Worm (Caenorhabditis elegans) whole organism, L3 larva: ENCODE data around the gene ric-7.

Experiments
- R02D3.7 ChIP-seq: fragments of 150-350 bp; optimal IDR thresholded peaks from 2 replicates; lab custom pipeline; 2014; ENCODE audit warnings: missing biosample characterization, missing genetic modification characterization
- ZK546.5 ChIP-seq: sonication (generic microtip); optimal IDR thresholded peaks from 2 replicates; lab custom pipeline; 2017; ENCODE audit warnings: missing biosample characterization, missing genetic modification characterization
- aly-2 ChIP-seq: fragments of 150-350 bp; optimal IDR thresholded peaks from 2 replicates; lab custom pipeline; 2014; ENCODE audit warnings: missing biosample characterization, missing genetic modification characterization
- ama-1 ChIP-seq: fragments of 150-350 bp; optimal IDR thresholded peaks from 2 replicates; lab custom pipeline; 2018
- ceh-16 ChIP-seq: sonication (generic microtip); optimal IDR thresholded peaks from 2 replicates; lab custom pipeline; 2017; ENCODE audit warnings: missing biosample characterization, missing genetic modification characterization
- ceh-28 ChIP-seq: fragments of 150-350 bp; optimal IDR thresholded peaks from 2 replicates; lab custom pipeline; 2014; ENCODE audit warnings: missing biosample characterization, missing genetic modification reagents, missing genetic modification characterization
- ceh-82 ChIP-seq: fragments of 150-350 bp; optimal IDR thresholded peaks from 2 replicates; lab custom pipeline; 2014; ENCODE audit warnings: missing biosample characterization, missing genetic modification characterization
- ceh-9 ChIP-seq: sonication (generic microtip); optimal IDR thresholded peaks from 2 replicates; lab custom pipeline; 2018; ENCODE audit warnings: missing biosample characterization, missing genetic modification characterization
- daf-12 ChIP-seq: fragments of 150-350 bp; optimal IDR thresholded peaks from 2 replicates; lab custom pipeline; 2014; ENCODE audit warnings: missing biosample characterization, missing genetic modification reagents, missing genetic modification characterization
- egl-5 ChIP-seq: fragments of 150-350 bp; optimal IDR thresholded peaks from 2 replicates; lab custom pipeline; 2017; ENCODE audit warnings: missing biosample characterization, missing genetic modification reagents, missing genetic modification characterization, inconsistent platforms
- elt-1 ChIP-seq: fragments of 150-350 bp; optimal IDR thresholded peaks from 2 replicates; lab custom pipeline; 2014; ENCODE audit warnings: missing biosample characterization, missing genetic modification characterization
- elt-2 ChIP-seq: sonication (generic microtip); optimal IDR thresholded peaks from 2 replicates; lab custom pipeline; 2016; ENCODE audit warnings: missing genetic modification reagents, mild to moderate bottlenecking, missing genetic modification characterization, missing compliant biosample characterization
- elt-3 ChIP-seq, 3 experiments: fragments of 150-350 bp in 1 of 3; sonication (generic microtip) in 2 of 3; optimal IDR thresholded peaks; 2 replicates in 2 of 3; 4 replicates in 1 of 3; lab custom pipeline; 2014 to 2017; ENCODE audit warnings: missing biosample characterization in 3 of 3, missing genetic modification characterization in 3 of 3
- eor-1 ChIP-seq, 2 experiments: fragments of 150-350 bp; optimal IDR thresholded peaks; 2 replicates each; lab custom pipeline; 2014 to 2018; ENCODE audit warnings: missing biosample characterization in 2 of 2, missing genetic modification characterization in 2 of 2
- fos-1 ChIP-seq: fragments of 150-350 bp; optimal IDR thresholded peaks from 2 replicates; lab custom pipeline; 2014; ENCODE audit warnings: missing biosample characterization, missing genetic modification characterization
- hmg-11 ChIP-seq: sonication (generic microtip); optimal IDR thresholded peaks from 2 replicates; lab custom pipeline; 2016; ENCODE audit warnings: missing genetic modification characterization, missing compliant biosample characterization
- jun-1 ChIP-seq: fragments of 150-350 bp; optimal IDR thresholded peaks from 2 replicates; lab custom pipeline; 2014; ENCODE audit warnings: missing biosample characterization, missing genetic modification reagents, missing genetic modification characterization
- lin-15B ChIP-seq: fragments of 150-350 bp; optimal IDR thresholded peaks from 2 replicates; lab custom pipeline; 2014; ENCODE audit warnings: missing biosample characterization, missing genetic modification characterization
- lin-39 ChIP-seq: fragments of 150-350 bp; optimal IDR thresholded peaks from 2 replicates; lab custom pipeline; 2018; ENCODE audit warnings: missing biosample characterization, missing genetic modification reagents, missing genetic modification characterization
- lsy-12 ChIP-seq: sonication (generic microtip); optimal IDR thresholded peaks from 2 replicates; lab custom pipeline; 2016; ENCODE audit warnings: mild to moderate bottlenecking, missing genetic modification characterization, missing compliant biosample characterization
- mdl-1 ChIP-seq: fragments of 150-350 bp; optimal IDR thresholded peaks from 2 replicates; lab custom pipeline; 2014; ENCODE audit warnings: missing biosample characterization, missing genetic modification characterization
- mml-1 ChIP-seq: fragments of 150-350 bp; sonication (generic microtip); optimal IDR thresholded peaks from 3 replicates; lab custom pipeline; 2014; ENCODE audit warnings: missing biosample characterization, missing genetic modification characterization
- nfya-1 ChIP-seq: sonication (generic microtip); optimal IDR thresholded peaks from 2 replicates; lab custom pipeline; 2017; ENCODE audit warnings: missing genetic modification characterization, mild to moderate bottlenecking, missing compliant biosample characterization, antibody characterized with exemption, moderate library complexity; ENCODE audit not compliant: insufficient read depth
- nhr-11 ChIP-seq: fragments of 150-350 bp; optimal IDR thresholded peaks from 2 replicates; lab custom pipeline; 2014; ENCODE audit warnings: missing biosample characterization, missing genetic modification characterization
- nhr-12 ChIP-seq: fragments of 150-350 bp; optimal IDR thresholded peaks from 2 replicates; lab custom pipeline; 2014; ENCODE audit warnings: missing biosample characterization, missing genetic modification characterization
- nhr-23 ChIP-seq: fragments of 150-350 bp; optimal IDR thresholded peaks from 2 replicates; lab custom pipeline; 2014; ENCODE audit warnings: missing biosample characterization, missing genetic modification reagents, missing genetic modification characterization
- nhr-25 ChIP-seq: sonication (generic microtip); optimal IDR thresholded peaks from 2 replicates; lab custom pipeline; 2017; ENCODE audit warnings: missing biosample characterization, missing genetic modification characterization
- nhr-43 ChIP-seq: sonication (generic microtip); optimal IDR thresholded peaks from 2 replicates; lab custom pipeline; 2016; ENCODE audit warnings: mild to moderate bottlenecking, missing genetic modification characterization, missing compliant biosample characterization; ENCODE audit not compliant: poor library complexity, severe bottlenecking
- nhr-67 ChIP-seq: fragments of 150-350 bp; optimal IDR thresholded peaks from 2 replicates; lab custom pipeline; 2014; ENCODE audit warnings: missing biosample characterization, missing genetic modification characterization
- nhr-76 ChIP-seq: fragments of 150-350 bp; sonication (generic microtip); optimal IDR thresholded peaks from 5 replicates; lab custom pipeline; 2014; ENCODE audit warnings: missing biosample characterization, missing genetic modification characterization
- nhr-77 ChIP-seq: fragments of 150-350 bp; optimal IDR thresholded peaks from 2 replicates; lab custom pipeline; 2014; ENCODE audit warnings: missing biosample characterization, missing genetic modification characterization
- pha-4 ChIP-seq: fragments of 150-350 bp; optimal IDR thresholded peaks from 2 replicates; lab custom pipeline; 2014; ENCODE audit warnings: missing biosample characterization, missing genetic modification reagents, missing genetic modification characterization
- pqm-1 ChIP-seq: fragments of 150-350 bp; optimal IDR thresholded peaks from 2 replicates; lab custom pipeline; 2017; ENCODE audit warnings: missing biosample characterization, missing genetic modification characterization, inconsistent platforms
- sea-2 ChIP-seq: fragments of 150-350 bp; sonication (generic microtip); optimal IDR thresholded peaks from 4 replicates; lab custom pipeline; 2014; ENCODE audit warnings: missing biosample characterization, missing genetic modification reagents, missing genetic modification characterization
- snpc-4 ChIP-seq: fragments of 150-350 bp; optimal IDR thresholded peaks from 2 replicates; lab custom pipeline; 2014; ENCODE audit warnings: missing biosample characterization, missing genetic modification characterization
- unc-39 ChIP-seq: sonication (generic microtip); optimal IDR thresholded peaks from 4 replicates; lab custom pipeline; 2017; ENCODE audit warnings: missing biosample characterization, missing genetic modification characterization
- unc-62 ChIP-seq: fragments of 150-350 bp; sonication (generic microtip); optimal IDR thresholded peaks from 4 replicates; lab custom pipeline; 2014; ENCODE audit warnings: missing biosample characterization, missing genetic modification reagents, missing genetic modification characterization
- ztf-11 ChIP-seq: fragments of 150-350 bp; optimal IDR thresholded peaks from 2 replicates; lab custom pipeline; 2014; ENCODE audit warnings: missing biosample characterization, missing genetic modification characterization
- ztf-4 ChIP-seq: fragments of 150-350 bp; optimal IDR thresholded peaks from 2 replicates; lab custom pipeline; 2014; ENCODE audit warnings: missing biosample characterization, missing genetic modification characterization

Gene ric-7

DNA sequence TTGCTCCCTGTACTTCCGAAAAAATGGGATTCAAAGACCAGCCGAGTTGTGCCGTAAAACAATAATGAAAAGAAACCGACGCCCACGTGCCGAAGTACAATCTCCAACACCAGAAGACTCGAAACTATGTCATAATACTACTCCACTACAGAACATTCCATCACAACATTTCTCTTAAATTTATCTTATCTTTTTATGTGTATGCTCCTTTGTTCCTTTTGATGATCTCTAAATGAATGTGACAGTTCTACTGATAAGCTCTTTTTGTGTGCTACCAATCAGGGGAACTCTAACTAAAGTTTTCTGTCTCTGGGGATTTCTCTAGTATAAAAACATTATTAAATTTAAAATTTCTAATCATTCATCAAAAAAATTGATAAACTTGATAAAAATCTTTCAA is 18.9 kb downstream of the ric-7 start:
- TF ChIP-seq elt-2 (tag; lab: Kevin White, UChicago) = peak; percentile 96
- no peak for TF ChIP-seq snpc-4 (tag; lab: Kevin White, UChicago)
- TF ChIP-seq mml-1 (tag; lab: Kevin White, UChicago) = no peak
- peak; percentile 37 for TF ChIP-seq nfya-1 (tag; lab: Kevin White, UChicago)
- TF ChIP-seq jun-1 (tag; lab: Kevin White, UChicago) = peak; percentile 30
- no peak for TF ChIP-seq unc-62 (GFP tag; lab: Kevin White, UChicago)
- TF ChIP-seq aly-2 = no peak
- no peak for TF ChIP-seq fos-1
- TF ChIP-seq eor-1 (tag; optimal IDR thresholded peaks at IDR 0.05; lab: Kevin White, UChicago) = no peak
- TF ChIP-seq R02D3.7 = no peak
- peak; percentile 47 for TF ChIP-seq pqm-1 (tag; lab: Kevin White, UChicago)
- TF ChIP-seq ceh-9 (tag; lab: Kevin White, UChicago) = no peak
- TF ChIP-seq ztf-4 (tag; lab: Kevin White, UChicago) = no peak
- peak; percentile 45 for TF ChIP-seq lsy-12 (tag; lab: Kevin White, UChicago)
- peak; percentile 41 for TF ChIP-seq pha-4 (tag; lab: Kevin White, UChicago)
- no peak for TF ChIP-seq ZK546.5 (tag; lab: Kevin White, UChicago)
- no peak for TF ChIP-seq daf-12 (tag; lab: Kevin White, UChicago)

DNA sequence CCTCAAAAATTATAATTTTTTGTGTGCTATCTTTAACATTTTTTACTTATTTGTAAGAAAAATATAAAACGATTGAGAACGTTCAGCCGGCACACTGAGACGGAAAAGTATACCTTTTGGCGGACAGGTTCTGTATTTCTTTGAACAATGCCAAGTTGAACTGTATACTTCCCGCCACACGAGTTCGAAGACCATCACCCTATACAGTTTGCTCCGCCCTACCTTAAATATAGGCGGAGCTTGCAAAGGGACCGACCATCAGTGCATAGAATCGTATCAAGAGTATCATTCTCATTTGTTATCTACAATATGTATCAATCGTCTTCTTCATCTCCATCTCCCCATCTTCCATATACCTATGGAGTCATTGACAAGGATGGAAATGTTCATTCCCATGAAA is 20.9 kb downstream of the ric-7 start, which contains the start of gene end-1:
TSS of gene end-1 (plus strand) at position 301 of the 400 bp plus-strand sequence.
- no peak for TF ChIP-seq elt-1 (tag; lab: Kevin White, UChicago)
- TF ChIP-seq egl-5 (tag; lab: Kevin White, UChicago) = no peak
- no peak for TF ChIP-seq eor-1 (tag; optimal IDR thresholded peaks at IDR 0.05; lab: Kevin White, UChicago)
- TF ChIP-seq mdl-1 (tag; lab: Kevin White, UChicago) = no peak
- no peak for TF ChIP-seq lin-39 (tag; lab: Kevin White, UChicago)
- TF ChIP-seq ZK546.5 (tag; lab: Kevin White, UChicago) = no peak
- no peak for TF ChIP-seq unc-39 (tag; lab: Kevin White, UChicago)
- TF ChIP-seq ceh-28 = no peak
- TF ChIP-seq nhr-67 (tag; lab: Kevin White, UChicago) = no peak
- TF ChIP-seq pqm-1 (tag; lab: Kevin White, UChicago) = no peak

DNA sequence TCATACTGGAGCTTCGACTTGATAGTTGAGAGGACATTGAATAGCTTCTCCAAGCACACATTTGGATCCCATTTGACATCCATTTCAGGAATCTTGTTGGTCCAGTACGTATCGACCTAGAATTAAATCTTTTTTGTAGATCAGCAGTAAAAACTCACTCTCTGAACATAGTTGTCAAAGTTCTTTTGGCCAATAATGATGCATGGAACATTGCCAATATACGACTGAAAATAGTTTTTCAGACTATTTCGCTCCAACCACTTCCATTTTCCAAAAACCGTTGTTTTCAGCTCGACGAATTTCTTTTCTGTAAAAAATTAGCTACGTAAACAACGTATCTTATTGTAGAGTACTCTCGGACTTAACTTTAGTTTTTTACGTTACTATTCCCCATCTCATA is 24.0 kb downstream of the ric-7 start:
- TF ChIP-seq ama-1 (lab: Kevin White, UChicago) = no peak

DNA sequence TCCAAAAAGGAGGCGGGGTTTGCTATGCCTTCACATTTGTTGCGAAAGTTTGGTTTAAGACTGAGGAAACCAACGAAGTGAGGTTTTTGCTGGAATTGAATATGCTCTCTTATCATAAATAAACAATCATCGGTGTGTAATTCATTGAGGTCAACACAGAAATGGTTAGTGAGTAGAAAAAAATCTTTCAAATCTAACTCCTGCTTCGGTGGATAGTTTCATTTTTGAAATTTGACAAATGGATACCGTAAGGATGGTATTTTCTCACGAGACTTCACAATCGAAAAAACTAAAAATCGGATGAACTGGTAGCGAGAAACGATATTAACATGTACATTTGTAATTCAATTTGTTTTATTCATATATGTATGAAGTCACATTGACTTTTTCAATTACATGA is 24.9 kb downstream of the ric-7 start, which contains the start of gene eol-1:
TSS of gene eol-1 (minus strand) at position 101 of the 400 bp plus-strand sequence.
- TF ChIP-seq nfya-1 (tag; lab: Kevin White, UChicago) (no peak), R02D3.7 (no peak), mml-1 (tag; lab: Kevin White, UChicago) (no peak), lin-15B (tag; lab: Kevin White, UChicago) (no peak), nhr-76 (tag; lab: Kevin White, UChicago) (no peak), nhr-77 (tag; lab: Kevin White, UChicago) (no peak), elt-2 (tag; lab: Kevin White, UChicago) (no peak), nhr-23 (no peak)

DNA sequence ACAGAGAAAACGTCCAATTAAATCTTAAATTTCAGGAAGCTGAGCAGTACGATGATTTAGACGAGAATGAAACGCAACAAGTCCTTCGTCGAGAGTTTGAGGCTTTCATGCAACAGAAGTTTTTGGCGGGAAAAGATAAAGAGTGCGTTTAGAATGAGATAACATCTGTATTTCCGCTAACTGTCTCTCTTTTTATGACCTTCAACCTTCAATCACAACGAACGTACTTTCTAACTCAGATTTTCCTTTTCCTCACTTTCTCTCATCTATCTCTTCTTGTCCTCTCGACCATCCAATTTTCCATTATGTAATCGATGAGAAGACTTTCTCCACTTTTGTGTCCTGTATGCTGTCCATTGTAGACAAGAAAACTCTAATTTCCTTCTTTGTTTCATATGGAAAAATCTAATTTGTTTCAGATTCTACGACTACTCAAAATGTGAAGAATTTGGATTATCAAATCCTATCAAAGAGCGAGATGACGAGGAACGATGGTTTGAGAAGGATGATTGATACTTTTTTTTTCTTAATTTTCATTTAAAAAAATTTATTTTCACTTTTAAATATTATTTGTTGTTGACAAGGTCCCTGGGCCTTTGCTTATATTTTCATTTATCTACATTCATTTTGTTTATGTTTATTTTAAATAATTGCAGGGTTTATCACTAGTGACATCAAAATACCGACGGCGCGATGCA is 42.3 kb downstream of the ric-7 start, which contains the start of gene sao-1:
TSS of gene sao-1 (plus strand) at position 648 of the 698 bp plus-strand sequence.
- TF ChIP-seq hmg-11 (no peak), lin-15B (tag; lab: Kevin White, UChicago) (no peak), elt-1 (tag; lab: Kevin White, UChicago) (peak; percentile 67), nhr-25 (tag; lab: Kevin White, UChicago) (peak; percentile 75)
- TF ChIP-seq, all 47 proteins: peak for 2

DNA sequence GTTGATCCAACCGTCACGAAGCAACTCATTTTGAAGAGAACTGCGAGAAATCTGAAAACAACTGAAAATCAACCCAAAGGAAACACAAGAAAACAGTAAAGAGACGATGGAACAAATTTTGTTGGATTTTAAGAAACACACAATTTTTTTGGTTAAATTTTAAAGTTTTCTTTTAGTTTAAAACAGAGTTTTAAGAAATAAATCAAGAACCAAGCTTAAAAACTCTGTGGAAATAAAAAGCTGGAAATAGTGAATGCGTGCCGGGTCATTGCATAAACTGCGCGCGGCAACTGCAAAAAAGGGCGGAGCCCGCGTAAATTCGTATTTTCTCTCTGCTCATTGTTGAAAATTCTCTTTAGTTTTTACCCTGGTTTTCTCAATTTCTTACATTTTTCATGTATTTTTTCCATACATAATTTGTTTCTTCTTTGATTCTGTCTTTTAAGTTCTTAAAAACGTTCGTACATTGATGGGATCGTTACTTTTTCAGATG is 43.7 kb downstream of the ric-7 start, which contains the start of the genes algn-13 and R10D12.13:
TSS of gene algn-13 (minus strand) at position 51 of the 493 bp plus-strand sequence.
TSS of gene R10D12.13 (plus strand) at position 491 of the 493 bp plus-strand sequence.
- TF ChIP-seq nhr-76 (tag; lab: Kevin White, UChicago) (no peak), ceh-82 (tag; lab: Kevin White, UChicago) (no peak), snpc-4 (tag; lab: Kevin White, UChicago) (peak; percentile 72), ztf-11 (no peak), elt-3 (tag; optimal IDR thresholded peaks at IDR 0.05; lab: Kevin White, UChicago) (no peak), eor-1 (tag; optimal IDR thresholded peaks at IDR 0.05; lab: Kevin White, UChicago) (no peak), pqm-1 (tag; lab: Kevin White, UChicago) (no peak), ama-1 (lab: Kevin White, UChicago) (no peak), ceh-16 (tag; lab: Kevin White, UChicago) (no peak), nhr-77 (tag; lab: Kevin White, UChicago) (no peak), nhr-12 (no peak), ZK546.5 (tag; lab: Kevin White, UChicago) (no peak), sea-2 (GFP tag; lab: Kevin White, UChicago) (no peak), nhr-11 (tag; lab: Kevin White, UChicago) (no peak), nhr-43 (tag; lab: Kevin White, UChicago) (peak; percentile 76), nhr-23 (peak; percentile 19), nfya-1 (tag; lab: Kevin White, UChicago) (peak; percentile 54), unc-39 (tag; lab: Kevin White, UChicago) (no peak), jun-1 (tag; lab: Kevin White, UChicago) (no peak), pha-4 (tag; lab: Kevin White, UChicago) (peak; percentile 44)
